Worm (Caenorhabditis elegans) whole organism, young adult: ENCODE results near the gene flp-28.

Source experiments
- B0019.2 ChIP-seq: fragments of 200-800 bp; sonication (Bioruptor generic); conservative IDR thresholded peaks from 2 replicates; pipeline ENCODE4 v1.3.6; 2022; ENCODE audit warnings: missing genetic modification reagents, missing genetic modification characterization, missing compliant biosample characterization
- F33H1.4 ChIP-seq: fragments of 200-800 bp; sonication (Bioruptor generic); IDR thresholded peaks from 2 replicates; pipeline ENCODE4 v1.3.6; 2022; ENCODE audit warnings: missing genetic modification reagents, missing genetic modification characterization, missing compliant biosample characterization
- Y53F4B.3 ChIP-seq: fragments of 200-800 bp; sonication (Bioruptor generic); IDR thresholded peaks from 2 replicates; pipeline ENCODE4 v1.3.6; 2022; ENCODE audit warnings: missing genetic modification reagents, missing genetic modification characterization, missing compliant biosample characterization
- ZK185.1 ChIP-seq: sonication (generic microtip); optimal IDR thresholded peaks from 2 replicates; lab custom pipeline; 2016; ENCODE audit warnings: mild to moderate bottlenecking, missing genetic modification characterization, missing compliant biosample characterization; ENCODE audit not compliant: poor library complexity, severe bottlenecking
- akir-1 ChIP-seq: fragments of 200-800 bp; sonication (Bioruptor generic); optimal IDR thresholded peaks from 2 replicates; lab custom pipeline; 2018; ENCODE audit warnings: mild to moderate bottlenecking, missing genetic modification characterization, moderate library complexity, missing compliant biosample characterization
- athp-1 ChIP-seq: sonication (generic microtip); optimal IDR thresholded peaks from 2 replicates; lab custom pipeline; 2017; ENCODE audit warnings: mild to moderate bottlenecking, missing genetic modification characterization, missing compliant biosample characterization
- attf-6 ChIP-seq: fragments of 200-800 bp; sonication (Bioruptor generic); IDR thresholded peaks from 2 replicates; pipeline ENCODE4 v1.3.6; 2022; ENCODE audit warnings: missing genetic modification reagents, missing genetic modification characterization, missing compliant biosample characterization
- bed-2 ChIP-seq: fragments of 200-800 bp; sonication (Bioruptor generic); IDR thresholded peaks from 2 replicates; pipeline ENCODE4 v1.3.6; 2022; ENCODE audit warnings: missing genetic modification reagents, missing genetic modification characterization, missing compliant biosample characterization
- cebp-2 ChIP-seq: fragments of 200-800 bp; sonication (Bioruptor generic); IDR thresholded peaks from 2 replicates; pipeline ENCODE4 v1.3.6; 2022; ENCODE audit warnings: missing genetic modification characterization, missing compliant biosample characterization
- ceh-27 ChIP-seq: fragments of 200-800 bp; sonication (Bioruptor generic); optimal IDR thresholded peaks from 2 replicates; lab custom pipeline; 2018; ENCODE audit warnings: mild to moderate bottlenecking, missing genetic modification characterization, moderate library complexity, missing compliant biosample characterization
- ceh-40 ChIP-seq: fragments of 200-800 bp; sonication (Bioruptor generic); IDR thresholded peaks from 2 replicates; pipeline ENCODE4 v1.3.6; 2022; ENCODE audit warnings: missing genetic modification characterization, missing compliant biosample characterization
- ceh-79 ChIP-seq: sonication (generic microtip); optimal IDR thresholded peaks from 2 replicates; lab custom pipeline; 2017; ENCODE audit warnings: mild to moderate bottlenecking, missing genetic modification characterization, missing compliant biosample characterization
- ceh-91 ChIP-seq: fragments of 200-800 bp; sonication (Bioruptor generic); IDR thresholded peaks from 2 replicates; pipeline ENCODE4 v1.3.6; 2022; ENCODE audit warnings: missing genetic modification reagents, missing genetic modification characterization, missing compliant biosample characterization
- dox-1 ChIP-seq: fragments of 200-800 bp; sonication (Bioruptor generic); IDR thresholded peaks from 2 replicates; pipeline ENCODE4 v1.3.6; 2022; ENCODE audit warnings: missing genetic modification reagents, missing genetic modification characterization, missing compliant biosample characterization
- dpff-1 ChIP-seq: sonication (generic microtip); optimal IDR thresholded peaks from 2 replicates; lab custom pipeline; 2017; ENCODE audit warnings: mild to moderate bottlenecking, missing genetic modification characterization, missing compliant biosample characterization
- dpl-1 ChIP-seq: fragments of 150-350 bp; optimal IDR thresholded peaks from 2 replicates; lab custom pipeline; 2014; ENCODE audit warnings: missing biosample characterization, missing genetic modification reagents, missing genetic modification characterization
- him-1 ChIP-seq: sonication (generic microtip); optimal IDR thresholded peaks from 2 replicates; lab custom pipeline; 2016; ENCODE audit warnings: missing genotype, missing genetic modification reagents, missing genetic modification characterization, missing compliant biosample characterization
- lin-26 ChIP-seq: fragments of 200-800 bp; sonication (Bioruptor generic); IDR thresholded peaks from 2 replicates; pipeline ENCODE4 v1.3.6; 2022; ENCODE audit warnings: missing genetic modification reagents, missing genetic modification characterization, missing compliant biosample characterization
- lin-54 ChIP-seq: fragments of 200-800 bp; sonication (Bioruptor generic); optimal IDR thresholded peaks from 2 replicates; lab custom pipeline; 2018; ENCODE audit warnings: mild to moderate bottlenecking, missing genetic modification characterization, missing compliant biosample characterization
- lir-1 ChIP-seq: fragments of 200-800 bp; sonication (Bioruptor generic); conservative IDR thresholded peaks from 2 replicates; pipeline ENCODE4 v1.3.6; 2022; ENCODE audit warnings: missing genetic modification reagents, missing genetic modification characterization, missing compliant biosample characterization
- lsl-1 ChIP-seq: fragments of 200-800 bp; sonication (Bioruptor generic); optimal IDR thresholded peaks from 2 replicates; lab custom pipeline; 2018; ENCODE audit warnings: mild to moderate bottlenecking, missing genetic modification characterization, moderate library complexity, missing compliant biosample characterization
- mel-28 ChIP-seq: sonication (generic microtip); optimal IDR thresholded peaks from 2 replicates; lab custom pipeline; 2016; ENCODE audit warnings: borderline replicate concordance, mild to moderate bottlenecking, missing genetic modification characterization, missing compliant biosample characterization
- mes-4 ChIP-seq: sonication (generic microtip); optimal IDR thresholded peaks from 2 replicates; lab custom pipeline; 2016; ENCODE audit warnings: missing genotype, missing genetic modification characterization, missing compliant biosample characterization
- nfya-2 ChIP-seq: fragments of 200-800 bp; sonication (Bioruptor generic); IDR thresholded peaks from 2 replicates; pipeline ENCODE4 v1.3.6; 2022; ENCODE audit warnings: missing genetic modification reagents, missing genetic modification characterization, missing compliant biosample characterization
- nfyb-1 ChIP-seq: fragments of 200-800 bp; sonication (Bioruptor generic); IDR thresholded peaks from 2 replicates; pipeline ENCODE4 v1.3.6; 2022; ENCODE audit warnings: missing genetic modification reagents, missing genetic modification characterization, missing compliant biosample characterization
- nhr-120 ChIP-seq: fragments of 200-800 bp; sonication (Bioruptor generic); IDR thresholded peaks from 2 replicates; pipeline ENCODE4 v1.3.6; 2022; ENCODE audit warnings: missing genetic modification characterization, missing compliant biosample characterization
- pbrm-1 ChIP-seq: fragments of 200-800 bp; sonication (Bioruptor generic); IDR thresholded peaks from 2 replicates; pipeline ENCODE4 v1.3.6; 2022; ENCODE audit warnings: missing genetic modification reagents, missing genetic modification characterization, missing compliant biosample characterization
- pha-4 ChIP-seq: fragments of 150-350 bp; sonication (generic microtip); optimal IDR thresholded peaks from 2 replicates; lab custom pipeline; 2014; ENCODE audit warnings: missing biosample characterization, missing genetic modification reagents, missing genetic modification characterization
- snpc-1.3 ChIP-seq: sonication (generic microtip); optimal IDR thresholded peaks from 2 replicates; lab custom pipeline; 2017; ENCODE audit warnings: missing genetic modification characterization, mild to moderate bottlenecking, missing compliant biosample characterization, antibody characterized with exemption, moderate library complexity, missing genotype, missing genetic modification reagents; ENCODE audit not compliant: insufficient read depth
- snpc-3.4 ChIP-seq: sonication (generic microtip); optimal IDR thresholded peaks from 2 replicates; lab custom pipeline; 2017; ENCODE audit warnings: missing genetic modification characterization, mild to moderate bottlenecking, missing compliant biosample characterization, antibody characterized with exemption, moderate library complexity, missing genotype, missing genetic modification reagents
- tlf-1 ChIP-seq: fragments of 200-800 bp; sonication (Bioruptor generic); optimal IDR thresholded peaks from 2 replicates; lab custom pipeline; 2018; ENCODE audit warnings: mild to moderate bottlenecking, missing genetic modification characterization, missing compliant biosample characterization
- zim-3 ChIP-seq: sonication (generic microtip); optimal IDR thresholded peaks from 2 replicates; lab custom pipeline; 2017; ENCODE audit warnings: mild to moderate bottlenecking, missing genetic modification characterization, moderate library complexity, missing compliant biosample characterization

flp-28 gene

DNA sequence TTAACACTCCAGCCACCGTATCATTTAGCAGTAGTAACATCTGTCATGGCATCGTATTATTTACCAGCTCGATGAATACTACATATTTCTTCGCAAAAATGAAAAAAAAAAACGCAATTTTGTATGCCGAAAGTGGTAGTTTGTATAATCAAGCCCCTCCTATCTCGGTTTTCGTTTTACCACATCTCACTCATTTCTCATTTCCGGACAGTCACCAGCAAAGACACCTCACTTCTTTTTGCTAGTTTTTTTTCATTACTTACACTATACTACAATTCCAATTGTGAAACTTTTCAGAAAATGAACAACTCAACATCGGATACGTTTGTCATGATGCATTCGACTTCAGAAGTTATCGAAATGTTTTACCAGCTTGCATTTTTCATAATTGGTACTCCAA, 38.6 kb downstream of the flp-28 start, which contains the start of gene gnrr-3:
TSS of gene gnrr-3 (plus strand) at position 301 of the 400 bp plus-strand sequence.
- TF ChIP-seq mel-28 (tag; lab: Kevin White, UChicago) (no peak), pha-4 (tag; lab: Kevin White, UChicago) (no peak), snpc-3.4 (no peak), B0019.2 (GFP tag; lab: Robert Waterston, UW) (no peak), ZK185.1 (tag; lab: Kevin White, UChicago) (no peak), lin-26 (GFP tag; lab: Robert Waterston, UW) (no peak), nfyb-1 (GFP tag; lab: Robert Waterston, UW) (no peak), ceh-40 (GFP tag; lab: Robert Waterston, UW) (no peak)

DNA sequence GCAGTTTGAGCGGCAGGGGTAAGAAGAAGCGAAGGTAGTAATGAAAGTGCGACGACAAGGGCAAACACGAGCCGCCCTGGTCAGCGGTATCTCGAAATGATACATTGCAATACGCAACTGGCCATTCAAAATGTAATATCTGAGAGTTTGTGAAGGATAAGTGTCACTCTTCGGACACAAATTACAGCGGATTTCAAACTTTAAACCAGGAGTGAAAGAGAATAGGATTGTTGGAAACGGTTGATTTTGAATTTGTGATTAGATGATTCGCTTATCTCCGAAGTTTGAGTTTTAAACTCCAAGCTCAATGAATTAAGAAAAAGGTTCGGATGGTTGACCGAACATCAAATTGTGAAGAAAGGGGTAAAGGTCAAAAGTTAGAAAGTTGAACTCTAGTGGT, 40.4 kb downstream of the flp-28 start, which contains the start of gene ZC374.2:
TSS of gene ZC374.2 (minus strand) at position 101 of the 400 bp plus-strand sequence.
- no peak for TF ChIP-seq akir-1
- TF ChIP-seq mes-4 (tag; lab: Kevin White, UChicago): no peak
- TF ChIP-seq lsl-1: no peak
- TF ChIP-seq tlf-1 (GFP tag; lab: Kevin White, UChicago): no peak
- no peak for TF ChIP-seq F33H1.4 (GFP tag; lab: Robert Waterston, UW)
- TF ChIP-seq lin-26 (GFP tag; lab: Robert Waterston, UW): no peak
- TF ChIP-seq athp-1 (tag; lab: Kevin White, UChicago): no peak
- TF ChIP-seq ceh-79 (tag; lab: Kevin White, UChicago): no peak
- no peak for TF ChIP-seq dpff-1 (tag; lab: Kevin White, UChicago)
- no peak for TF ChIP-seq snpc-1.3 (tag; lab: Kevin White, UChicago)
- no peak for TF ChIP-seq ceh-40 (GFP tag; lab: Robert Waterston, UW)
- no peak for TF ChIP-seq nhr-120
- TF ChIP-seq bed-2 (GFP tag; lab: Robert Waterston, UW): no peak
- no peak for TF ChIP-seq zim-3 (tag; lab: Kevin White, UChicago)
- TF ChIP-seq dpl-1 (GFP tag; lab: Kevin White, UChicago): no peak
- no peak for TF ChIP-seq attf-6 (GFP tag; lab: Robert Waterston, UW)
- no peak for TF ChIP-seq him-1
- TF ChIP-seq pbrm-1 (GFP tag; lab: Robert Waterston, UW): no peak
- no peak for TF ChIP-seq nfya-2
- no peak for TF ChIP-seq cebp-2 (GFP tag; lab: Robert Waterston, UW)

DNA sequence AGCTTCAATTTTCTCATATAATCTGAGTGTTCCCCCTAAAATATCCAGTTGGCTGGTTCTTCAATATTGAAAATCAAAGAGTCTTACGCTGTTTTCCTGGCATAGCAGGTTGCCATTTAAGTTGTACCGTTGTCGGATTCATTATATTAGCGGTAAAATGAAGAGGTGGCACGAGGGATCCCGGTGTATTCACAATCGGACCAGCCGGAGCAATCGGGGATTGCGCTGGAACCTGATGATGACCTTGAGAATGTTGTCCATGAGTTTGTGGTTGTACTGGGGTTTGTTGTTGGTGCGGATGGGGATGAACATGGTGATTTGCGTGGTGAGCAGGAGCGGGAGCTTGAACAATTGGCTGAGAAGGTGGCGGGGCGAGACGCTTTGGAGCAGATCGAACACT, 43.3 kb downstream of the flp-28 start:
- TF ChIP-seq lin-54 (no peak), ceh-91 (GFP tag; lab: Robert Waterston, UW) (no peak), B0019.2 (GFP tag; lab: Robert Waterston, UW) (no peak), dox-1 (no peak), ceh-27 (no peak), Y53F4B.3 (GFP tag; lab: Robert Waterston, UW) (no peak), lir-1 (GFP tag; lab: Robert Waterston, UW) (no peak)
